Fruit fly (Drosophila melanogaster): Measurements from ENCODE around the gene MESR6.

MESR6 gene

dm6 chr3L:19053339-19053818 lies 39.1 kb upstream of the MESR6 start, which contains the start of gene CG43407:
Gene CG43407 (minus strand): TSS chr3L:19053389.
- TF ChIP-seq psq (GFP tag; optimal IDR thresholded peaks at IDR 0.05): peak; percentile 2
- TF ChIP-seq sv (GFP tag; optimal IDR thresholded peaks at IDR 0.05): no peak

- no peak for TF ChIP-seq OdsH (GFP tag; optimal IDR thresholded peaks at IDR 0.05)
- TF ChIP-seq GATAd (GFP tag; optimal IDR thresholded peaks at IDR 0.05): no peak
- TF ChIP-seq Dif (GFP tag; optimal IDR thresholded peaks at IDR 0.05; ENCODE audit: partially characterized antibody): no peak
- no peak for TF ChIP-seq usp (GFP tag; optimal IDR thresholded peaks at IDR 0.05)
- no peak for TF ChIP-seq fru (GFP tag; optimal IDR thresholded peaks at IDR 0.05)
- TF ChIP-seq Vsx2 (GFP tag; optimal IDR thresholded peaks at IDR 0.05; ENCODE audit: partially characterized antibody): no peak
- no peak for TF ChIP-seq CG9705 (GFP tag; optimal IDR thresholded peaks at IDR 0.05)
- TF ChIP-seq brk (GFP tag; optimal IDR thresholded peaks at IDR 0.05): no peak
- no peak for TF ChIP-seq lola (GFP tag; optimal IDR thresholded peaks at IDR 0.05)
- no peak for TF ChIP-seq dl (GFP tag; optimal IDR thresholded peaks at IDR 0.05; ENCODE audit: insufficient read depth in 1 of 2, partially characterized antibody in 2 of 2)
- TF ChIP-seq sv (GFP tag; optimal IDR thresholded peaks at IDR 0.05): no peak
- no peak for TF ChIP-seq br (GFP tag; optimal IDR thresholded peaks at IDR 0.05)
- TF ChIP-seq dmrt93B (GFP tag; optimal IDR thresholded peaks at IDR 0.05): no peak
- no peak for TF ChIP-seq Mio (GFP tag; optimal IDR thresholded peaks at IDR 0.05)
- TF ChIP-seq foxo (GFP tag; optimal IDR thresholded peaks at IDR 0.05): no peak
Observed at dm6 chr3L:19054266-19054665, 38.2 kb upstream of the MESR6 start.

DNA sequence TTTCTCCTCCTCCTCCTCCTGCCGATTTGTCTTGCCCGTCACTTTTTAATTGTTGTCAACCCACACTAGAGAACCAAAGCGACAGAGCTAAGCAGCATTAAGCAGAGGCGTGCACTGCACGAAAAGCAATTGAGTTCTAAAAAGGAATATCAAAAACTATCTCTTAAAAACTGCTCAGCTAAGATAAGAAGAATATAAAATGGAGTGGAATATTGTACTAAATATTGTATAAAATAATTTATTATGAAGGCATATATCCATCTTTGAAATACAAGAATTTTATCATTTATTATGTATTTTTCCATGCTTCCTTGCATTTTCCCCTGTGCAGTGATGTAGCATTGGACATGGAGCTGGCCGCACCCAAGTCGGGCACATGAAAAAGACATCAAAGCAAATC lies 37.4 kb upstream of the MESR6 start:
- no peak for TF ChIP-seq br (GFP tag; optimal IDR thresholded peaks at IDR 0.05)
- no peak for TF ChIP-seq usp (GFP tag; optimal IDR thresholded peaks at IDR 0.05)
- TF ChIP-seq Hr83 (GFP tag; optimal IDR thresholded peaks at IDR 0.05; ENCODE audit: poor library complexity, severe bottlenecking): no peak
- no peak for TF ChIP-seq lola (GFP tag; optimal IDR thresholded peaks at IDR 0.05)
- TF ChIP-seq brk (GFP tag; optimal IDR thresholded peaks at IDR 0.05): no peak
- TF ChIP-seq tai (GFP tag; optimal IDR thresholded peaks at IDR 0.05): no peak
- no peak for TF ChIP-seq jim (GFP tag; optimal IDR thresholded peaks at IDR 0.05)
- TF ChIP-seq h (GFP tag; optimal IDR thresholded peaks at IDR 0.05): peak; percentile 44
- TF ChIP-seq ey (GFP tag; optimal IDR thresholded peaks at IDR 0.05): peak; percentile 8
- no peak for TF ChIP-seq Dfd (GFP tag; optimal IDR thresholded peaks at IDR 0.05)
- no peak for TF ChIP-seq CrebA (GFP tag; optimal IDR thresholded peaks at IDR 0.05; ENCODE audit: borderline replicate concordance)
- TF ChIP-seq Hnf4 (GFP tag; optimal IDR thresholded peaks at IDR 0.05): no peak
- no peak for TF ChIP-seq pan (optimal IDR thresholded peaks at IDR 0.05)
- TF ChIP-seq Abd-B (GFP tag; optimal IDR thresholded peaks at IDR 0.05): no peak
- TF ChIP-seq HLH106 (tag; optimal IDR thresholded peaks at IDR 0.05): peak; percentile 29
- no peak for TF ChIP-seq dl (GFP tag; optimal IDR thresholded peaks at IDR 0.05; ENCODE audit: insufficient read depth in 1 of 2, partially characterized antibody in 2 of 2)
- TF ChIP-seq foxo (GFP tag; optimal IDR thresholded peaks at IDR 0.05): peak in 1 of 2 experiments; percentile 36
- peak; percentile 48 for TF ChIP-seq OdsH (GFP tag; optimal IDR thresholded peaks at IDR 0.05)
- TF ChIP-seq Jra (GFP tag; optimal IDR thresholded peaks at IDR 0.05): no peak
- TF ChIP-seq dsf (GFP tag; optimal IDR thresholded peaks at IDR 0.05; ENCODE audit: borderline replicate concordance): no peak
- no peak for TF ChIP-seq Vsx2 (GFP tag; optimal IDR thresholded peaks at IDR 0.05; ENCODE audit: partially characterized antibody)
- TF ChIP-seq woc (GFP tag; optimal IDR thresholded peaks at IDR 0.05): peak; percentile 14
- TF ChIP-seq psq (GFP tag; optimal IDR thresholded peaks at IDR 0.05): peak; percentile 39
- no peak for TF ChIP-seq N (GFP tag; optimal IDR thresholded peaks at IDR 0.05)
- TF ChIP-seq Mio (GFP tag; optimal IDR thresholded peaks at IDR 0.05): no peak
- no peak for TF ChIP-seq GATAd (GFP tag; optimal IDR thresholded peaks at IDR 0.05)
- TF ChIP-seq Hr78 (GFP tag; optimal IDR thresholded peaks at IDR 0.05): no peak
- TF ChIP-seq dmrt93B (GFP tag; optimal IDR thresholded peaks at IDR 0.05): no peak
- TF ChIP-seq Rel (GFP tag; optimal IDR thresholded peaks at IDR 0.05): no peak
- TF ChIP-seq Rel (tag; optimal IDR thresholded peaks at IDR 0.05): no peak
- TF ChIP-seq fru (GFP tag; optimal IDR thresholded peaks at IDR 0.05): peak; percentile 16
- TF ChIP-seq rgr (GFP tag; optimal IDR thresholded peaks at IDR 0.05): peak; percentile 45
- TF ChIP-seq sage (GFP tag; optimal IDR thresholded peaks at IDR 0.05): no peak
- TF ChIP-seq Dif (GFP tag; optimal IDR thresholded peaks at IDR 0.05; ENCODE audit: partially characterized antibody): no peak
- peak; percentile 46 for TF ChIP-seq Sp1 (GFP tag; optimal IDR thresholded peaks at IDR 0.05)
- no peak for TF ChIP-seq CG9705 (GFP tag; optimal IDR thresholded peaks at IDR 0.05)
- no peak for TF ChIP-seq Myc (optimal IDR thresholded peaks at IDR 0.05)
- TF ChIP-seq sv (GFP tag; optimal IDR thresholded peaks at IDR 0.05): no peak
- TF ChIP-seq CG32264 (GFP tag; optimal IDR thresholded peaks at IDR 0.05): no peak
